Worm (Caenorhabditis elegans) whole organism, late embryonic: ENCODE results near the gene Y45F10D.16.

ENCODE experiments used
- C08G9.2 ChIP-seq: sonication (generic microtip); optimal IDR thresholded peaks from 2 replicates; lab custom pipeline; 2016; ENCODE audit warnings: mild to moderate bottlenecking, missing genetic modification characterization, moderate library complexity, missing compliant biosample characterization
- C38D4.7 ChIP-seq: fragments of 200-800 bp; sonication (Bioruptor generic); optimal IDR thresholded peaks from 2 replicates; lab custom pipeline; 2018; ENCODE audit warnings: mild to moderate bottlenecking, missing genetic modification characterization, moderate library complexity, missing compliant biosample characterization
- K02D7.2 ChIP-seq: sonication (generic microtip); optimal IDR thresholded peaks from 2 replicates; lab custom pipeline; 2017; ENCODE audit warnings: mild to moderate bottlenecking, missing genetic modification characterization, missing compliant biosample characterization
- T23F11.4 ChIP-seq: fragments of 200-800 bp; sonication (Bioruptor generic); optimal IDR thresholded peaks from 2 replicates; lab custom pipeline; 2018; ENCODE audit warnings: mild to moderate bottlenecking, missing genetic modification characterization, missing compliant biosample characterization
- Y22D7AL.16 ChIP-seq: sonication (generic microtip); optimal IDR thresholded peaks from 2 replicates; lab custom pipeline; 2016; ENCODE audit warnings: missing genetic modification characterization, missing compliant biosample characterization
- ceh-19 ChIP-seq: fragments of 200-800 bp; sonication (Bioruptor generic); optimal IDR thresholded peaks from 2 replicates; lab custom pipeline; 2018; ENCODE audit warnings: mild to moderate bottlenecking, missing genetic modification characterization, missing compliant biosample characterization
- ceh-2 ChIP-seq: sonication (generic microtip); optimal IDR thresholded peaks from 2 replicates; lab custom pipeline; 2016; ENCODE audit warnings: missing genotype, missing genetic modification characterization, missing compliant biosample characterization
- ceh-22 ChIP-seq: sonication (generic microtip); optimal IDR thresholded peaks from 2 replicates; lab custom pipeline; 2017; ENCODE audit warnings: missing biosample characterization, missing genetic modification characterization
- ceh-24 ChIP-seq: sonication (generic microtip); optimal IDR thresholded peaks from 2 replicates; lab custom pipeline; 2016; ENCODE audit warnings: mild to moderate bottlenecking, missing genetic modification characterization, missing compliant biosample characterization
- ceh-30 ChIP-seq: fragments of 150-350 bp; optimal IDR thresholded peaks from 2 replicates; lab custom pipeline; 2014; ENCODE audit warnings: missing biosample characterization, missing genetic modification characterization
- ceh-31 ChIP-seq: sonication (generic microtip); optimal IDR thresholded peaks from 2 replicates; lab custom pipeline; 2016; ENCODE audit warnings: missing genetic modification characterization, missing compliant biosample characterization
- ceh-34 ChIP-seq: sonication (generic microtip); optimal IDR thresholded peaks from 2 replicates; lab custom pipeline; 2016; ENCODE audit warnings: mild to moderate bottlenecking, missing genetic modification characterization, missing compliant biosample characterization
- ceh-48 ChIP-seq: sonication (generic microtip); optimal IDR thresholded peaks from 2 replicates; lab custom pipeline; 2016; ENCODE audit warnings: missing genetic modification characterization, inconsistent platforms, missing compliant biosample characterization
- ceh-9 ChIP-seq: sonication (generic microtip); optimal IDR thresholded peaks from 2 replicates; lab custom pipeline; 2016; ENCODE audit warnings: mild to moderate bottlenecking, missing genetic modification characterization, inconsistent platforms, missing compliant biosample characterization
- che-1 ChIP-seq: sonication (generic microtip); optimal IDR thresholded peaks from 2 replicates; lab custom pipeline; 2016; ENCODE audit warnings: mild to moderate bottlenecking, missing genetic modification characterization, missing compliant biosample characterization
- dve-1 ChIP-seq: sonication (generic microtip); optimal IDR thresholded peaks from 2 replicates; lab custom pipeline; 2017; ENCODE audit warnings: antibody characterized with exemption, mild to moderate bottlenecking, missing genetic modification characterization, missing compliant biosample characterization
- elt-4 ChIP-seq: sonication (generic microtip); optimal IDR thresholded peaks from 2 replicates; lab custom pipeline; 2016; ENCODE audit warnings: missing genetic modification characterization, missing compliant biosample characterization
- ets-4 ChIP-seq: sonication (generic microtip); optimal IDR thresholded peaks from 2 replicates; lab custom pipeline; 2016; ENCODE audit warnings: missing genetic modification characterization, missing compliant biosample characterization
- eyg-1 ChIP-seq: sonication (generic microtip); optimal IDR thresholded peaks from 2 replicates; lab custom pipeline; 2016; ENCODE audit warnings: missing genotype, missing genetic modification characterization, missing compliant biosample characterization
- fkh-6 ChIP-seq: sonication (generic microtip); optimal IDR thresholded peaks from 2 replicates; lab custom pipeline; 2016; ENCODE audit warnings: missing genetic modification characterization, missing compliant biosample characterization
- hlh-15 ChIP-seq: sonication (generic microtip); optimal IDR thresholded peaks from 2 replicates; lab custom pipeline; 2016; ENCODE audit warnings: missing genetic modification characterization, missing compliant biosample characterization
- lim-6 ChIP-seq: sonication (generic microtip); optimal IDR thresholded peaks from 2 replicates; lab custom pipeline; 2016; ENCODE audit warnings: missing genetic modification characterization, missing compliant biosample characterization
- madf-2 ChIP-seq: sonication (generic microtip); optimal IDR thresholded peaks from 2 replicates; lab custom pipeline; 2017; ENCODE audit warnings: missing genetic modification characterization, missing compliant biosample characterization
- nfya-1 ChIP-seq: sonication (generic microtip); optimal IDR thresholded peaks from 2 replicates; lab custom pipeline; 2017; ENCODE audit warnings: missing genetic modification characterization, mild to moderate bottlenecking, missing compliant biosample characterization, antibody characterized with exemption, moderate library complexity
- npax-4 ChIP-seq: sonication (generic microtip); optimal IDR thresholded peaks from 2 replicates; lab custom pipeline; 2016; ENCODE audit warnings: missing genetic modification characterization, missing compliant biosample characterization
- odd-2 ChIP-seq: sonication (generic microtip); optimal IDR thresholded peaks from 2 replicates; lab custom pipeline; 2017; ENCODE audit warnings: antibody characterized with exemption, mild to moderate bottlenecking, missing genetic modification characterization, missing compliant biosample characterization
- pax-1 ChIP-seq: fragments of 150-350 bp; optimal IDR thresholded peaks from 2 replicates; lab custom pipeline; 2014; ENCODE audit warnings: missing biosample characterization, missing genetic modification characterization
- pha-4 ChIP-seq: fragments of 150-350 bp; optimal IDR thresholded peaks from 2 replicates; lab custom pipeline; 2018; ENCODE audit warnings: missing biosample characterization, missing genetic modification reagents, missing genetic modification characterization
- pqm-1 ChIP-seq: sonication (generic microtip); optimal IDR thresholded peaks from 2 replicates; lab custom pipeline; 2016; ENCODE audit warnings: missing genetic modification characterization, missing compliant biosample characterization
- pros-1 ChIP-seq: fragments of 150-350 bp; optimal IDR thresholded peaks from 2 replicates; lab custom pipeline; 2014; ENCODE audit warnings: missing biosample characterization, missing genetic modification reagents, missing genetic modification characterization
- rnt-1 ChIP-seq: sonication (generic microtip); optimal IDR thresholded peaks from 2 replicates; lab custom pipeline; 2016; ENCODE audit warnings: missing genetic modification characterization, missing compliant biosample characterization
- sox-2 ChIP-seq: fragments of 200-800 bp; sonication (Bioruptor generic); IDR thresholded peaks from 2 replicates; pipeline ENCODE4 v1.3.6; 2022; ENCODE audit warnings: missing genetic modification reagents, missing genetic modification characterization, missing compliant biosample characterization
- tbx-2 ChIP-seq: sonication (generic microtip); optimal IDR thresholded peaks from 2 replicates; lab custom pipeline; 2016; ENCODE audit warnings: missing genetic modification characterization, missing compliant biosample characterization
- unc-3 ChIP-seq, 2 experiments: fragments of 200-800 bp in 1 of 2; sonication (Bioruptor generic) in 1 of 2; sonication (generic microtip) in 1 of 2; conservative IDR thresholded peaks in 1 of 2; optimal IDR thresholded peaks in 1 of 2; 2 replicates each; pipeline versions ENCODE4 v1.3.6 to Lab custom; 2016 to 2022; ENCODE audit warnings: missing compliant biosample characterization in 2 of 2, missing genetic modification characterization in 2 of 2, missing genetic modification reagents in 1 of 2
- unc-42 ChIP-seq: sonication (generic microtip); optimal IDR thresholded peaks from 2 replicates; lab custom pipeline; 2016; ENCODE audit warnings: missing genotype, missing genetic modification characterization, missing compliant biosample characterization
- unc-55 ChIP-seq: sonication (generic microtip); optimal IDR thresholded peaks from 2 replicates; lab custom pipeline; 2017; ENCODE audit warnings: missing biosample characterization, missing genetic modification reagents, missing genetic modification characterization
- unc-86 ChIP-seq: sonication (generic microtip); optimal IDR thresholded peaks from 2 replicates; lab custom pipeline; 2016; ENCODE audit warnings: missing genetic modification characterization, missing compliant biosample characterization
- zip-5 ChIP-seq: sonication (generic microtip); optimal IDR thresholded peaks from 2 replicates; lab custom pipeline; 2016; ENCODE audit warnings: missing genetic modification characterization, missing compliant biosample characterization
- ztf-16 ChIP-seq: sonication (generic microtip); optimal IDR thresholded peaks from 2 replicates; lab custom pipeline; 2017; ENCODE audit warnings: missing genetic modification characterization, missing compliant biosample characterization

Gene Y45F10D.16

ce11 chrIV:13795249-13795909 is 19.2 kb downstream of the Y45F10D.16 start:
- no peak for TF ChIP-seq madf-2 (tag; lab: Kevin White, UChicago)
- TF ChIP-seq C38D4.7 (GFP tag; lab: Kevin White, UChicago): no peak
- TF ChIP-seq unc-55: no peak
- no peak for TF ChIP-seq dve-1
- TF ChIP-seq ceh-31 (tag; lab: Kevin White, UChicago): no peak
- TF ChIP-seq tbx-2 (tag; lab: Kevin White, UChicago): no peak
- no peak for TF ChIP-seq K02D7.2 (tag; lab: Kevin White, UChicago)

ce11 chrIV:13797859-13798374 is 21.7 kb downstream of the Y45F10D.16 start, which contains the start of gene Y45F10D.6:
Y45F10D.6 (minus strand) TSS chrIV:13797909.
- no peak for TF ChIP-seq zip-5
- no peak for TF ChIP-seq ceh-30 (tag; lab: Kevin White, UChicago)
- no peak for TF ChIP-seq Y22D7AL.16
- no peak for TF ChIP-seq ceh-22 (tag; lab: Kevin White, UChicago)
- TF ChIP-seq lim-6 (tag; lab: Kevin White, UChicago): no peak
- no peak for TF ChIP-seq fkh-6
- TF ChIP-seq ceh-19 (GFP tag; lab: Kevin White, UChicago): no peak
- no peak for TF ChIP-seq T23F11.4 (GFP tag; lab: Kevin White, UChicago)
- no peak for TF ChIP-seq tbx-2 (tag; lab: Kevin White, UChicago)
- no peak for TF ChIP-seq unc-3 (GFP tag; conservative IDR thresholded peaks at IDR 0.05; lab: Robert Waterston, UW)
- no peak for TF ChIP-seq unc-3 (tag; optimal IDR thresholded peaks at IDR 0.05; lab: Kevin White, UChicago)
- no peak for TF ChIP-seq K02D7.2 (tag; lab: Kevin White, UChicago)
- TF ChIP-seq hlh-15: no peak
- no peak for TF ChIP-seq ceh-9 (tag; lab: Kevin White, UChicago)
- no peak for TF ChIP-seq ceh-24 (tag; lab: Kevin White, UChicago)
- TF ChIP-seq nfya-1 (tag; lab: Kevin White, UChicago): no peak
- no peak for TF ChIP-seq pros-1 (tag; lab: Kevin White, UChicago)
- no peak for TF ChIP-seq sox-2
- no peak for TF ChIP-seq unc-86
- no peak for TF ChIP-seq rnt-1 (tag; lab: Kevin White, UChicago)
- TF ChIP-seq dve-1: no peak

- no peak for TF ChIP-seq unc-86
- TF ChIP-seq pax-1 (tag; lab: Kevin White, UChicago): no peak
- no peak for TF ChIP-seq ceh-19 (GFP tag; lab: Kevin White, UChicago)
- no peak for TF ChIP-seq tbx-2 (tag; lab: Kevin White, UChicago)
- no peak for TF ChIP-seq ceh-48
- no peak for TF ChIP-seq elt-4 (tag; lab: Kevin White, UChicago)
- no peak for TF ChIP-seq ceh-30 (tag; lab: Kevin White, UChicago)
- no peak for TF ChIP-seq zip-5
- no peak for TF ChIP-seq Y22D7AL.16
- TF ChIP-seq che-1: no peak
- no peak for TF ChIP-seq ztf-16 (tag; lab: Kevin White, UChicago)
- TF ChIP-seq pha-4 (tag; lab: Kevin White, UChicago): no peak
- TF ChIP-seq ceh-2: no peak
- TF ChIP-seq, all 69 proteins: peak for 0
These were observed 31.5 kb downstream of the Y45F10D.16 start, which contains the start of gene Y45F10D.14 for ce11 chrIV:13807724-13808123. Y45F10D.14 (minus strand) TSS chrIV:13807824.

ce11 chrIV:13820862-13821261 is 44.6 kb downstream of the Y45F10D.16 start, which contains the start of gene Y45F10D.15:
Y45F10D.15 (minus strand) TSS chrIV:13820962.
- TF ChIP-seq ets-4 (tag; lab: Kevin White, UChicago) (no peak), npax-4 (tag; lab: Kevin White, UChicago) (no peak), pqm-1 (no peak), odd-2 (tag; lab: Kevin White, UChicago) (no peak), ceh-34 (no peak), ceh-19 (GFP tag; lab: Kevin White, UChicago) (no peak), unc-42 (tag; lab: Kevin White, UChicago) (no peak), unc-86 (no peak), C08G9.2 (tag; lab: Kevin White, UChicago) (no peak), eyg-1 (tag; lab: Kevin White, UChicago) (no peak), K02D7.2 (tag; lab: Kevin White, UChicago) (no peak), unc-3 (GFP tag; conservative IDR thresholded peaks at IDR 0.05; lab: Robert Waterston, UW) (no peak), unc-3 (tag; optimal IDR thresholded peaks at IDR 0.05; lab: Kevin White, UChicago) (no peak), pha-4 (tag; lab: Kevin White, UChicago) (no peak), elt-4 (tag; lab: Kevin White, UChicago) (no peak), ceh-22 (tag; lab: Kevin White, UChicago) (no peak)
